Fruit fly (Drosophila melanogaster) whole organism, prepupa: Measurements from ENCODE around the gene CG4259.

Experiments
- Blimp-1 ChIP-seq: fragments of 200-800 bp; sonication (Bioruptor generic); optimal IDR thresholded peaks from 3 replicates; lab custom pipeline; 2017; ENCODE audit warnings: missing biosample characterization, missing genetic modification characterization, mild to moderate bottlenecking, moderate library complexity, missing genetic modification reagents
- CG10631 ChIP-seq: fragments of 200-800 bp; sonication (Bioruptor generic); optimal IDR thresholded peaks from 2 replicates; lab custom pipeline; 2016; ENCODE audit warnings: missing biosample characterization, missing genetic modification characterization
- CG10669 ChIP-seq: fragments of 200-800 bp; sonication (Bioruptor generic); optimal IDR thresholded peaks from 3 replicates; lab custom pipeline; 2018; ENCODE audit warnings: missing biosample characterization, mild to moderate bottlenecking, missing genetic modification characterization, moderate library complexity
- CG11294 ChIP-seq: fragments of 200-800 bp; sonication (Bioruptor generic); IDR thresholded peaks from 2 replicates; pipeline ENCODE4 v1.3.6; 2022; ENCODE audit warnings: missing biosample characterization, missing genetic modification characterization
- CG11762 ChIP-seq: fragments of 200-800 bp; sonication (Bioruptor generic); optimal IDR thresholded peaks from 3 replicates; lab custom pipeline; 2016; ENCODE audit warnings: missing biosample characterization, missing genetic modification characterization; ENCODE audit not compliant: insufficient read depth
- CG11902 ChIP-seq: fragments of 200-800 bp; sonication (Bioruptor generic); optimal IDR thresholded peaks from 3 replicates; lab custom pipeline; 2016; ENCODE audit warnings: missing biosample characterization, missing genetic modification characterization
- CG15336 ChIP-seq: fragments of 200-800 bp; sonication (Bioruptor generic); IDR thresholded peaks from 2 replicates; pipeline ENCODE4 v1.3.6; 2022; ENCODE audit warnings: missing biosample characterization, missing genetic modification characterization
- CG1621 ChIP-seq: fragments of 200-800 bp; sonication (Bioruptor generic); optimal IDR thresholded peaks from 3 replicates; lab custom pipeline; 2018; ENCODE audit warnings: missing biosample characterization, mild to moderate bottlenecking, missing genetic modification characterization
- CG16779 ChIP-seq: fragments of 200-800 bp; sonication (Bioruptor generic); optimal IDR thresholded peaks from 3 replicates; lab custom pipeline; 2017; ENCODE audit warnings: missing biosample characterization, mild to moderate bottlenecking, missing genetic modification characterization
- CG3032 ChIP-seq: fragments of 200-800 bp; optimal IDR thresholded peaks from 2 replicates; lab custom pipeline; 2019; ENCODE audit warnings: missing biosample characterization, mild to moderate bottlenecking, missing genetic modification characterization, moderate library complexity
- CG31627 ChIP-seq: fragments of 200-800 bp; sonication (Bioruptor generic); optimal IDR thresholded peaks from 3 replicates; lab custom pipeline; 2016; ENCODE audit warnings: missing biosample characterization, missing genetic modification characterization
- CG32006 ChIP-seq: fragments of 200-800 bp; sonication (Bioruptor generic); optimal IDR thresholded peaks from 3 replicates; lab custom pipeline; 2017; ENCODE audit warnings: missing biosample characterization, mild to moderate bottlenecking, missing genetic modification characterization
- CG34406 ChIP-seq: fragments of 200-800 bp; sonication (Bioruptor generic); optimal IDR thresholded peaks from 3 replicates; lab custom pipeline; 2016; ENCODE audit warnings: missing biosample characterization, missing genetic modification characterization
- CG3919 ChIP-seq: fragments of 200-800 bp; sonication (Bioruptor generic); optimal IDR thresholded peaks from 3 replicates; lab custom pipeline; 2016; ENCODE audit warnings: missing biosample characterization, missing genetic modification characterization
- CG6163 ChIP-seq: fragments of 200-800 bp; sonication (Bioruptor generic); IDR thresholded peaks from 3 replicates; pipeline ENCODE4 v1.3.6; 2022; ENCODE audit warnings: missing biosample characterization, missing genetic modification characterization
- CG6276 ChIP-seq: fragments of 200-800 bp; sonication (Bioruptor generic); optimal IDR thresholded peaks from 2 replicates; lab custom pipeline; 2017; ENCODE audit warnings: missing biosample characterization, mild to moderate bottlenecking, missing genetic modification characterization
- CG6808 ChIP-seq: fragments of 200-800 bp; sonication (Bioruptor generic); optimal IDR thresholded peaks from 3 replicates; lab custom pipeline; 2017; ENCODE audit warnings: missing biosample characterization, missing genetic modification characterization, mild to moderate bottlenecking, moderate library complexity, missing genetic modification reagents
- CG6854 ChIP-seq: fragments of 200-800 bp; sonication (Bioruptor generic); optimal IDR thresholded peaks from 2 replicates; lab custom pipeline; 2017; ENCODE audit warnings: missing biosample characterization, mild to moderate bottlenecking, missing genetic modification characterization
- CG7368 ChIP-seq: fragments of 200-800 bp; sonication (Bioruptor generic); optimal IDR thresholded peaks from 3 replicates; lab custom pipeline; 2016; ENCODE audit warnings: missing biosample characterization, missing genetic modification characterization
- CG8119 ChIP-seq: fragments of 200-800 bp; sonication (Bioruptor generic); IDR thresholded peaks from 3 replicates; pipeline ENCODE4 v1.3.6; 2022; ENCODE audit warnings: missing biosample characterization, missing genetic modification characterization
- CG8319 ChIP-seq: fragments of 200-800 bp; sonication (Bioruptor generic); optimal IDR thresholded peaks from 3 replicates; lab custom pipeline; 2016; ENCODE audit warnings: missing biosample characterization, missing genetic modification characterization
- CG8632 ChIP-seq: fragments of 200-800 bp; sonication (Bioruptor generic); optimal IDR thresholded peaks from 3 replicates; lab custom pipeline; 2016; ENCODE audit warnings: missing biosample characterization, missing genetic modification characterization
- CG9139 ChIP-seq: fragments of 200-800 bp; sonication (Bioruptor generic); optimal IDR thresholded peaks from 3 replicates; lab custom pipeline; 2017; ENCODE audit warnings: missing biosample characterization, mild to moderate bottlenecking, missing genetic modification characterization
- Eip75B ChIP-seq: fragments of 200-800 bp; sonication (Bioruptor generic); optimal IDR thresholded peaks from 3 replicates; lab custom pipeline; 2016; ENCODE audit warnings: missing biosample characterization, missing genetic modification characterization
- Eip78C ChIP-seq: fragments of 200-800 bp; sonication (Bioruptor generic); peaks from one replicate; lab custom pipeline; 2016; ENCODE audit warnings: missing biosample characterization, missing genetic modification characterization
- Eip93F ChIP-seq: fragments of 200-800 bp; sonication (Bioruptor generic); optimal IDR thresholded peaks from 2 replicates; lab custom pipeline; 2016; ENCODE audit warnings: missing biosample characterization, mild to moderate bottlenecking, missing genetic modification characterization
- Ets96B ChIP-seq: fragments of 200-800 bp; optimal IDR thresholded peaks from 2 replicates; lab custom pipeline; 2019; ENCODE audit warnings: missing biosample characterization, mild to moderate bottlenecking, missing genetic modification characterization, moderate library complexity
- Gug ChIP-seq: fragments of 200-800 bp; sonication (Bioruptor generic); IDR thresholded peaks from 2 replicates; pipeline ENCODE4 v1.3.6; 2022; ENCODE audit warnings: missing biosample characterization, missing genetic modification characterization
- Hr39 ChIP-seq: fragments of 200-800 bp; sonication (Bioruptor generic); optimal IDR thresholded peaks from 2 replicates; lab custom pipeline; 2016; ENCODE audit warnings: missing biosample characterization, missing genetic modification characterization
- Hr4 ChIP-seq: fragments of 200-800 bp; sonication (Bioruptor generic); optimal IDR thresholded peaks from 3 replicates; lab custom pipeline; 2016; ENCODE audit warnings: missing biosample characterization, missing genetic modification characterization
- Lpt ChIP-seq: fragments of 200-800 bp; sonication (Bioruptor generic); optimal IDR thresholded peaks from 3 replicates; lab custom pipeline; 2016; ENCODE audit warnings: missing biosample characterization, missing genetic modification characterization
- Met ChIP-seq: fragments of 200-800 bp; sonication (Bioruptor generic); optimal IDR thresholded peaks from 3 replicates; lab custom pipeline; 2016; ENCODE audit warnings: missing biosample characterization, missing genetic modification characterization
- OdsH ChIP-seq: fragments of 200-800 bp; sonication (Bioruptor generic); optimal IDR thresholded peaks from 3 replicates; lab custom pipeline; 2016; ENCODE audit warnings: missing biosample characterization, missing genetic modification characterization
- Smox ChIP-seq: fragments of 200-800 bp; sonication (Bioruptor generic); optimal IDR thresholded peaks from 3 replicates; lab custom pipeline; 2016; ENCODE audit warnings: missing biosample characterization, missing genetic modification characterization
- Sox14 ChIP-seq: fragments of 200-800 bp; sonication (Bioruptor generic); optimal IDR thresholded peaks from 3 replicates; lab custom pipeline; 2016; ENCODE audit warnings: missing biosample characterization, missing genetic modification characterization
- cyc ChIP-seq: fragments of 200-800 bp; sonication (Bioruptor generic); optimal IDR thresholded peaks from 3 replicates; lab custom pipeline; 2016; ENCODE audit warnings: missing biosample characterization, missing genetic modification characterization
- dac ChIP-seq: fragments of 200-800 bp; sonication (Bioruptor generic); optimal IDR thresholded peaks from 2 replicates; lab custom pipeline; 2017; ENCODE audit warnings: missing biosample characterization, mild to moderate bottlenecking, missing genetic modification characterization
- eg ChIP-seq: fragments of 200-800 bp; sonication (Bioruptor generic); IDR thresholded peaks from 3 replicates; pipeline ENCODE4 v1.3.6; 2022; ENCODE audit warnings: missing biosample characterization, missing genetic modification characterization
- esn ChIP-seq: fragments of 200-800 bp; sonication (Bioruptor generic); optimal IDR thresholded peaks from 2 replicates; lab custom pipeline; 2016; ENCODE audit warnings: missing biosample characterization, mild to moderate bottlenecking, missing genetic modification characterization, moderate library complexity
- fd59A ChIP-seq: fragments of 200-800 bp; sonication (Bioruptor generic); optimal IDR thresholded peaks from 2 replicates; lab custom pipeline; 2017; ENCODE audit warnings: missing biosample characterization, mild to moderate bottlenecking, missing genetic modification characterization, missing genetic modification reagents
- fd85E ChIP-seq: fragments of 200-800 bp; sonication (Bioruptor generic); optimal IDR thresholded peaks from 3 replicates; lab custom pipeline; 2016; ENCODE audit warnings: missing biosample characterization, missing genetic modification characterization
- lz ChIP-seq: fragments of 200-800 bp; sonication (Bioruptor generic); optimal IDR thresholded peaks from 3 replicates; lab custom pipeline; 2016; ENCODE audit warnings: missing biosample characterization, missing genetic modification characterization
- salr ChIP-seq, 2 experiments: fragments of 200-800 bp; sonication (Bioruptor generic); optimal IDR thresholded peaks; 3 replicates each; lab custom pipeline; 2016 to 2018; ENCODE audit warnings: missing biosample characterization in 2 of 2, missing genetic modification characterization in 2 of 2, mild to moderate bottlenecking in 1 of 2
- ss ChIP-seq, 2 experiments: fragments of 200-800 bp; sonication (Bioruptor generic); optimal IDR thresholded peaks; 2 replicates in 1 of 2; 3 replicates in 1 of 2; lab custom pipeline; 2017 to 2018; ENCODE audit warnings: mild to moderate bottlenecking in 2 of 2, missing biosample characterization in 2 of 2, missing genetic modification characterization in 2 of 2, moderate library complexity in 1 of 2
- svp ChIP-seq: fragments of 200-800 bp; sonication (Bioruptor generic); peaks from one replicate; lab custom pipeline; 2016; ENCODE audit warnings: missing biosample characterization, missing genetic modification characterization
- vri ChIP-seq: fragments of 200-800 bp; sonication (Bioruptor generic); optimal IDR thresholded peaks from 3 replicates; lab custom pipeline; 2016; ENCODE audit warnings: missing biosample characterization, mild to moderate bottlenecking, missing genetic modification characterization

Gene CG4259

DNA sequence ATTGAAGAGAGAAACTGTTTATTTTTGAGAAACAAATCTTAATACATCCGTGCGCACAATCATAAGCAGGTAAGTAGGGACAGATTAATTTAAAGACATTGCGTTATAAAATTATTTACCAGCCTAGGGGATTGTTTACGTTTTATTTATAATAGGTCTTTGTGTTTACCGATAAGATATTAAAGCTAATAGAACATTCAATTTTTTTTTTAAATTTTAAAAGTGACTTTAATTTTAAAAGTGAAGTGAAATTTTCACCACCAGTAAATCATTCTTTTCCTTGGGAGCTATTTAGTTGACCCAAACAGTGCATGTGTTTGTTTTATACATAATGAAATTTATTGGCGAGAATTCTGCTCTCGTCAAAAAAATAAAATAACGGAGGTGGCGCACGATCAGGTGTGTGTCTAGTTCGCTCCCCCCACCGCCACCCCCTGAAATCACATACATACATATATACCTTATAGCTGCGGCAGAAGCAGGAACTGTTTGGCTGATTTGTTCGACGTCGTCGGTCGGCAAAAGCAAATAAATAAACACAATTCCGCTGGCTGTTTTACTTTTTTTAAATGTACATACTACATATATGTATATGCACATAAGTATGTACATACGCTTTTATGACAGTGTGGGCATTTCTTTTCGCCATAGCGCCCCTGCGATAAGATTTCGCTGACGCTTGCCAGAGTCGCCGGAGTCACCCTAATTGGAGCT, 47.0 kb upstream of the CG4259 start (continued):
- TF ChIP-seq CG11294, result peak; percentile 33; the same call in 1 of the 2 replicates
- peak; percentile 30 for TF ChIP-seq Ets96B (tag; lab: Kevin White, UChicago)
- no peak for TF ChIP-seq CG16779
- peak; percentile 61 for TF ChIP-seq cyc (GFP tag; lab: Kevin White, UChicago)
- no peak for TF ChIP-seq CG7368 (GFP tag; lab: Kevin White, UChicago)
- TF ChIP-seq CG10631 (GFP tag; lab: Kevin White, UChicago), result peak; percentile 37
- peak; percentile 67 for TF ChIP-seq lz (GFP tag; lab: Kevin White, UChicago)
- peak; percentile 67 for TF ChIP-seq esn (GFP tag; lab: Kevin White, UChicago)
- peak; percentile 52 for TF ChIP-seq Hr4 (GFP tag; lab: Kevin White, UChicago)
- peak; percentile 60 for TF ChIP-seq Eip75B (GFP tag; lab: Kevin White, UChicago)
- peak; percentile 64 for TF ChIP-seq Smox (GFP tag; lab: Kevin White, UChicago)
- TF ChIP-seq Sox14 (GFP tag; lab: Kevin White, UChicago), result peak; percentile 49
- TF ChIP-seq CG6808, result peak; percentile 35
- peak; percentile 55 for TF ChIP-seq OdsH
- peak; percentile 80 for TF ChIP-seq svp
- TF ChIP-seq CG3032 (tag; lab: Kevin White, UChicago), result peak; percentile 55
- peak; percentile 52; the same call in 2 of the 3 replicates for TF ChIP-seq eg (GFP tag; lab: Robert Waterston, UW)
- TF ChIP-seq CG6854, result peak; percentile 50
- TF ChIP-seq CG3919 (GFP tag; lab: Kevin White, UChicago), result peak; percentile 34
- TF ChIP-seq Eip78C (GFP tag; lab: Kevin White, UChicago), result peak; percentile 85
- peak; percentile 61; the same call in 1 of the 2 replicates for TF ChIP-seq CG15336
- TF ChIP-seq CG10669, result peak; percentile 40
- TF ChIP-seq Hr39, result peak; percentile 63
- peak; percentile 57 for TF ChIP-seq CG31627 (GFP tag; lab: Kevin White, UChicago)
- TF ChIP-seq CG11762 (GFP tag; lab: Kevin White, UChicago), result peak; percentile 43
- TF ChIP-seq fd59A, result peak; percentile 43
- TF ChIP-seq CG8319, result peak; percentile 20
- peak; percentile 25; the same call in 1 of the 3 replicates for TF ChIP-seq CG8119 (GFP tag; lab: Robert Waterston, UW)
- TF ChIP-seq ss (GFP tag; optimal IDR thresholded peaks at IDR 0.05; lab: Kevin White, UChicago), result peak; percentile 38 to 66

DNA sequence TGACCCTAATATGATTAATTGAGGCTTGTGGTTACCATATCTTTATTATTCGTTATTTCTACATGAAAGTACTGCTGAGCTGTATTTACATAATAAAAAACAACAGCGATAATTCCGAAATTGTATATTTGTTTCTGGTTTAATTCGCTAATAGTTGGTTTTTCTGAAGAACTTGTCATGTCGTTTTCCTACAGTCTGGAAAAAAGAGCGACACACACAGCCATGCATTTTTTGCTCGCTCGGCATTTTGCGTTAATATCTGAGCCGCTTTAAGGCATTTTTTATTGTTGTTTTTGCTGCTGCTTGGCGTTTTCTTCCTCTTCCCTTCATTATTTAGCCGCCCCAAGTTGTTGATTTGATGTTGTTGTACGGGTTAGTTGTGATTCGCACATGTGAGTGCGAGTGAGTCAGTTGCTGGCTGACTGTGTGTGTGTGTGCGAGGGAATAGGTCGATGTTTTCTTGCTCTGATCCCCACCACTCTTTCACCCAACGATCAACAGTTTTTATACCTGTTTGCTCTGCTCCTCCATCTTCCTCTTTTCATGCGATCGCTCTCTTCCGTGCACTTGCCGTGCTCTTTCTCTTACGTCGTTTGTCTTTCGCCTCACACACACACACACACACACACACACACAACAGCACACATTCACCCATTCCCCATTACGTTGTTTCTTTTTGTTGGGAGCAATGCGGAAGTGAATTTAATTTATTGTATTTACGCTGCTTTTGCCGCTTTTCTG, 46.2 kb upstream of the CG4259 start:
- TF ChIP-seq fd59A (no peak), Lpt (GFP tag; lab: Kevin White, UChicago) (peak; percentile 71), CG8319 (no peak), CG16779 (peak; percentile 4), esn (GFP tag; lab: Kevin White, UChicago) (peak; percentile 55), fd85E (GFP tag; lab: Kevin White, UChicago) (no peak), Met (GFP tag; lab: Kevin White, UChicago) (peak; percentile 60), Blimp-1 (GFP tag; lab: Kevin White, UChicago) (no peak), Eip93F (GFP tag; lab: Kevin White, UChicago) (no peak), vri (GFP tag; lab: Kevin White, UChicago) (peak; percentile 51), CG6276 (GFP tag; lab: Kevin White, UChicago) (no peak), CG34406 (GFP tag; lab: Kevin White, UChicago) (no peak), CG11294 (no peak), CG11902 (no peak), cyc (GFP tag; lab: Kevin White, UChicago) (no peak), CG8119 (GFP tag; lab: Robert Waterston, UW) (peak; percentile 27; the same call in 1 of the 3 replicates), Smox (GFP tag; lab: Kevin White, UChicago) (peak; percentile 48), CG8632 (GFP tag; lab: Kevin White, UChicago) (peak; percentile 29), CG9139 (GFP tag; lab: Kevin White, UChicago) (peak; percentile 30), Hr39 (peak; percentile 7), svp (peak; percentile 80), Ets96B (tag; lab: Kevin White, UChicago) (peak; percentile 32), lz (GFP tag; lab: Kevin White, UChicago) (peak; percentile 18), Gug (0 out of 2 replicates have a peak, but pooled peaks have one; percentile 15), CG6163 (GFP tag; lab: Robert Waterston, UW) (peak; percentile 60; the same call in 2 of the 3 replicates), CG1621 (peak; percentile 65), CG32006 (GFP tag; lab: Kevin White, UChicago) (peak; percentile 9), dac (no peak), salr (GFP tag; optimal IDR thresholded peaks at IDR 0.05; lab: Kevin White, UChicago) (peak in 1 of 2 experiments; percentile 12)
